Worm (Caenorhabditis elegans) whole organism, L4 larva: ENCODE data around the gene sre-2.
A peak's percentile ranks its signal among the peaks of the same experiment; 100 is the strongest.

Experiments used
- D1046.2 ChIP-seq: fragments of 200-800 bp; sonication (Bioruptor generic); IDR thresholded peaks from 2 replicates; pipeline ENCODE4 v1.3.6; 2022; ENCODE audit warnings: missing genetic modification characterization, missing compliant biosample characterization
- F49E8.2 ChIP-seq: sonication (generic microtip); optimal IDR thresholded peaks from 2 replicates; lab custom pipeline; 2016; ENCODE audit warnings: missing compliant biosample characterization, mild to moderate bottlenecking, missing genetic modification characterization, borderline replicate concordance
- R02D3.7 ChIP-seq: fragments of 150-350 bp; sonication (generic microtip); optimal IDR thresholded peaks from 3 replicates; lab custom pipeline; 2014; ENCODE audit warnings: missing biosample characterization, missing genetic modification characterization
- T20F7.1 ChIP-seq: fragments of 200-800 bp; sonication (Bioruptor generic); optimal IDR thresholded peaks from 2 replicates; lab custom pipeline; 2018; ENCODE audit warnings: mild to moderate bottlenecking, missing genetic modification characterization, missing compliant biosample characterization
- Y48G9A.11 ChIP-seq: fragments of 200-800 bp; sonication (Bioruptor generic); IDR thresholded peaks from 2 replicates; pipeline ENCODE4 v1.3.6; 2022; ENCODE audit warnings: missing genetic modification reagents, missing genetic modification characterization, missing compliant biosample characterization
- Y75B8A.6 ChIP-seq: fragments of 200-800 bp; sonication (Bioruptor generic); IDR thresholded peaks from 2 replicates; pipeline ENCODE4 v1.3.6; 2022; ENCODE audit warnings: missing genetic modification reagents, missing genetic modification characterization, missing compliant biosample characterization
- aha-1 ChIP-seq: fragments of 150-350 bp; peaks from one replicate; lab custom pipeline; 2014; ENCODE audit warnings: missing biosample characterization, missing genetic modification characterization
- attf-4 ChIP-seq: sonication (generic microtip); optimal IDR thresholded peaks from 3 replicates; lab custom pipeline; 2017; ENCODE audit warnings: missing biosample characterization, missing genetic modification characterization
- ceh-20 ChIP-seq: fragments of 200-800 bp; sonication (Bioruptor generic); IDR thresholded peaks from 2 replicates; pipeline ENCODE4 v1.3.6; 2022; ENCODE audit warnings: missing genetic modification reagents, missing genetic modification characterization, missing compliant biosample characterization
- ceh-28 ChIP-seq: fragments of 150-350 bp; optimal IDR thresholded peaks from 2 replicates; lab custom pipeline; 2014; ENCODE audit warnings: missing biosample characterization, missing genetic modification reagents, missing genetic modification characterization
- ces-1 ChIP-seq: fragments of 150-350 bp; sonication (generic microtip); optimal IDR thresholded peaks from 4 replicates; lab custom pipeline; 2014; ENCODE audit warnings: missing biosample characterization, missing genetic modification reagents, missing genetic modification characterization
- cey-2 ChIP-seq: sonication (generic microtip); optimal IDR thresholded peaks from 3 replicates; lab custom pipeline; 2017; ENCODE audit warnings: missing genetic modification characterization, mild to moderate bottlenecking, missing compliant biosample characterization, antibody characterized with exemption, borderline replicate concordance; ENCODE audit not compliant: insufficient read depth
- ctbp-1 ChIP-seq: fragments of 200-800 bp; sonication (Bioruptor generic); IDR thresholded peaks from 2 replicates; pipeline ENCODE4 v1.3.6; 2022; ENCODE audit warnings: missing genetic modification reagents, missing genetic modification characterization, missing compliant biosample characterization
- daf-19 ChIP-seq: fragments of 200-800 bp; sonication (Bioruptor generic); conservative IDR thresholded peaks from 2 replicates; pipeline ENCODE4 v1.3.6; 2022; ENCODE audit warnings: missing genetic modification characterization, missing compliant biosample characterization
- daf-8 ChIP-seq: fragments of 200-800 bp; sonication (Bioruptor generic); IDR thresholded peaks from 2 replicates; pipeline ENCODE4 v1.3.6; 2022; ENCODE audit warnings: missing genetic modification characterization, missing compliant biosample characterization
- dmd-6 ChIP-seq: fragments of 200-800 bp; sonication (Bioruptor generic); IDR thresholded peaks from 2 replicates; pipeline ENCODE4 v1.3.6; 2022; ENCODE audit warnings: missing genetic modification reagents, missing genetic modification characterization, missing compliant biosample characterization
- dmd-9 ChIP-seq: fragments of 200-800 bp; sonication (Bioruptor generic); IDR thresholded peaks from 2 replicates; pipeline ENCODE4 v1.3.6; 2022; ENCODE audit warnings: missing genetic modification reagents, missing genetic modification characterization, missing compliant biosample characterization
- dve-1 ChIP-seq: sonication (generic microtip); optimal IDR thresholded peaks from 2 replicates; lab custom pipeline; 2017; ENCODE audit warnings: antibody characterized with exemption, mild to moderate bottlenecking, missing genetic modification characterization, missing compliant biosample characterization; ENCODE audit not compliant: insufficient read depth
- egl-43 ChIP-seq: fragments of 200-800 bp; sonication (Bioruptor generic); IDR thresholded peaks from 2 replicates; pipeline ENCODE4 v1.3.6; 2022; ENCODE audit warnings: missing genetic modification reagents, missing genetic modification characterization, missing compliant biosample characterization
- fos-1 ChIP-seq: fragments of 150-350 bp; optimal IDR thresholded peaks from 2 replicates; lab custom pipeline; 2014; ENCODE audit warnings: missing biosample characterization, missing genetic modification characterization
- hif-1 ChIP-seq, 2 experiments: sonication (generic microtip); optimal IDR thresholded peaks; 2 replicates each; lab custom pipeline; 2016 to 2017; ENCODE audit warnings: missing compliant biosample characterization in 2 of 2, missing genetic modification characterization in 2 of 2, missing genetic modification reagents in 2 of 2, missing genotype in 2 of 2, mild to moderate bottlenecking in 1 of 2
- hlh-30 ChIP-seq: sonication (generic microtip); optimal IDR thresholded peaks from 2 replicates; lab custom pipeline; 2017; ENCODE audit warnings: antibody characterized with exemption, mild to moderate bottlenecking, missing genetic modification characterization, missing compliant biosample characterization; ENCODE audit not compliant: insufficient read depth
- hmg-1.1 ChIP-seq: fragments of 200-800 bp; sonication (Bioruptor generic); IDR thresholded peaks from 2 replicates; pipeline ENCODE4 v1.3.6; 2022; ENCODE audit warnings: missing genetic modification reagents, missing genetic modification characterization, missing compliant biosample characterization
- lim-7 ChIP-seq: fragments of 200-800 bp; sonication (Bioruptor generic); IDR thresholded peaks from 2 replicates; pipeline ENCODE4 v1.3.6; 2022; ENCODE audit warnings: missing genetic modification characterization, missing compliant biosample characterization
- lin-1 ChIP-seq: fragments of 200-800 bp; sonication (Bioruptor generic); IDR thresholded peaks from 2 replicates; pipeline ENCODE4 v1.3.6; 2022; ENCODE audit warnings: missing genetic modification reagents, missing genetic modification characterization, missing compliant biosample characterization
- lin-38 ChIP-seq: fragments of 200-800 bp; sonication (Bioruptor generic); IDR thresholded peaks from 2 replicates; pipeline ENCODE4 v1.3.6; 2022; ENCODE audit warnings: missing genetic modification reagents, missing genetic modification characterization, missing compliant biosample characterization
- lin-39 ChIP-seq: fragments of 150-350 bp; optimal IDR thresholded peaks from 2 replicates; lab custom pipeline; 2014; ENCODE audit warnings: missing biosample characterization, missing genetic modification reagents, missing genetic modification characterization
- lsy-2 ChIP-seq, 2 experiments: fragments of 150-350 bp in 1 of 2; sonication (generic microtip) in 1 of 2; optimal IDR thresholded peaks; 2 replicates each; lab custom pipeline; 2014 to 2017; ENCODE audit warnings: missing biosample characterization in 2 of 2, missing genetic modification characterization in 2 of 2
- mdl-1 ChIP-seq, 2 experiments: fragments of 150-350 bp in 1 of 2; sonication (generic microtip) in 1 of 2; optimal IDR thresholded peaks; 2 replicates each; lab custom pipeline; 2014 to 2017; ENCODE audit warnings: missing biosample characterization in 2 of 2, missing genetic modification characterization in 2 of 2
- mep-1 ChIP-seq: fragments of 150-350 bp; sonication (generic microtip); optimal IDR thresholded peaks from 3 replicates; lab custom pipeline; 2014; ENCODE audit warnings: missing biosample characterization, missing genetic modification characterization
- mes-2 ChIP-seq: sonication (generic microtip); optimal IDR thresholded peaks from 2 replicates; lab custom pipeline; 2016; ENCODE audit warnings: missing genotype, mild to moderate bottlenecking, missing genetic modification characterization, missing compliant biosample characterization; ENCODE audit not compliant: poor library complexity, severe bottlenecking
- mxl-3 ChIP-seq: fragments of 200-800 bp; sonication (Bioruptor generic); optimal IDR thresholded peaks from 2 replicates; lab custom pipeline; 2018; ENCODE audit warnings: mild to moderate bottlenecking, missing genetic modification characterization, missing compliant biosample characterization
- nhr-28 ChIP-seq: fragments of 150-350 bp; optimal IDR thresholded peaks from 2 replicates; lab custom pipeline; 2014; ENCODE audit warnings: missing biosample characterization, missing genetic modification characterization
- nhr-41 ChIP-seq: fragments of 200-800 bp; sonication (Bioruptor generic); IDR thresholded peaks from 2 replicates; pipeline ENCODE4 v1.3.6; 2022; ENCODE audit warnings: missing genetic modification reagents, missing genetic modification characterization, missing compliant biosample characterization
- nhr-42 ChIP-seq: fragments of 200-800 bp; sonication (Bioruptor generic); IDR thresholded peaks from 2 replicates; pipeline ENCODE4 v1.3.6; 2022; ENCODE audit warnings: missing genetic modification characterization, missing compliant biosample characterization
- nhr-6 ChIP-seq: fragments of 150-350 bp; optimal IDR thresholded peaks from 2 replicates; lab custom pipeline; 2014; ENCODE audit warnings: missing biosample characterization, missing genetic modification characterization
- pha-4 ChIP-seq, 2 experiments: fragments of 150-350 bp in 1 of 2; fragments of 200-800 bp in 1 of 2; sonication (Bioruptor generic) in 1 of 2; IDR thresholded peaks in 1 of 2; optimal IDR thresholded peaks in 1 of 2; 2 replicates each; pipeline versions ENCODE4 v1.3.6 to Lab custom; 2014 to 2022; ENCODE audit warnings: missing genetic modification characterization in 2 of 2, missing genetic modification reagents in 2 of 2, missing biosample characterization in 1 of 2, missing compliant biosample characterization in 1 of 2
- pqm-1 ChIP-seq: sonication (generic microtip); optimal IDR thresholded peaks from 2 replicates; lab custom pipeline; 2017; ENCODE audit warnings: missing biosample characterization, missing genetic modification characterization
- rbr-2 ChIP-seq: sonication (generic microtip); optimal IDR thresholded peaks from 2 replicates; lab custom pipeline; 2016; ENCODE audit warnings: missing genotype, missing genetic modification characterization, missing compliant biosample characterization
- saeg-2 ChIP-seq: fragments of 200-800 bp; sonication (Bioruptor generic); IDR thresholded peaks from 2 replicates; pipeline ENCODE4 v1.3.6; 2022; ENCODE audit warnings: missing genetic modification reagents, missing genetic modification characterization, missing compliant biosample characterization
- set-16 ChIP-seq: fragments of 200-800 bp; sonication (Bioruptor generic); IDR thresholded peaks from 2 replicates; pipeline ENCODE4 v1.3.6; 2022; ENCODE audit warnings: missing genetic modification reagents, missing genetic modification characterization, missing compliant biosample characterization
- skn-1 ChIP-seq: fragments of 150-350 bp; optimal IDR thresholded peaks from 2 replicates; lab custom pipeline; 2014; ENCODE audit warnings: missing biosample characterization, missing genetic modification characterization
- snpc-1.2 ChIP-seq: fragments of 200-800 bp; sonication (Bioruptor generic); IDR thresholded peaks from 2 replicates; pipeline ENCODE4 v1.3.6; 2022; ENCODE audit warnings: missing genetic modification reagents, missing genetic modification characterization, missing compliant biosample characterization
- snpc-4 ChIP-seq: fragments of 150-350 bp; optimal IDR thresholded peaks from 2 replicates; lab custom pipeline; 2014; ENCODE audit warnings: missing biosample characterization, missing genetic modification characterization
- unc-130 ChIP-seq: sonication (generic microtip); optimal IDR thresholded peaks from 2 replicates; lab custom pipeline; 2016; ENCODE audit warnings: missing genetic modification reagents, missing genetic modification characterization, missing compliant biosample characterization
- unc-39 ChIP-seq: sonication (generic microtip); optimal IDR thresholded peaks from 2 replicates; lab custom pipeline; 2017; ENCODE audit warnings: missing biosample characterization, missing genetic modification characterization
- vab-7 ChIP-seq: fragments of 200-800 bp; sonication (Bioruptor generic); IDR thresholded peaks from 2 replicates; pipeline ENCODE4 v1.3.6; 2022; ENCODE audit warnings: missing genetic modification reagents, missing genetic modification characterization, missing compliant biosample characterization
- zip-11 ChIP-seq: fragments of 200-800 bp; sonication (Bioruptor generic); IDR thresholded peaks from 2 replicates; pipeline ENCODE4 v1.3.6; 2022; ENCODE audit warnings: missing genetic modification characterization, missing compliant biosample characterization
- ztf-11 ChIP-seq: fragments of 150-350 bp; optimal IDR thresholded peaks from 2 replicates; lab custom pipeline; 2014; ENCODE audit warnings: missing biosample characterization, missing genetic modification characterization

Gene sre-2

ce11 chrII:8126132-8126531 lies 24.2 kb upstream of the sre-2 start (continued):
- peak in 1 of 2 experiments; percentile 55 for TF ChIP-seq hif-1 (tag; optimal IDR thresholded peaks at IDR 0.05; lab: Kevin White, UChicago)
- TF ChIP-seq aha-1: peak; percentile 82
- TF ChIP-seq lsy-2 (tag; optimal IDR thresholded peaks at IDR 0.05; lab: Kevin White, UChicago): peak; percentile 59 to 75
- no peak for TF ChIP-seq Y48G9A.11 (GFP tag; lab: Robert Waterston, UW)
- no peak for TF ChIP-seq cey-2
- no peak for TF ChIP-seq nhr-41 (GFP tag; lab: Robert Waterston, UW)
- no peak for TF ChIP-seq daf-8 (GFP tag; lab: Robert Waterston, UW)
- TF ChIP-seq egl-43 (GFP tag; lab: Robert Waterston, UW): peak; percentile 60
- no peak for TF ChIP-seq D1046.2 (GFP tag; lab: Robert Waterston, UW)
- 0 out of 2 replicates have a peak, but pooled peaks have one; percentile 42 for TF ChIP-seq pha-4 (GFP tag; IDR thresholded peaks at IDR 0.05; lab: Robert Waterston, UW)
- no peak for TF ChIP-seq pha-4 (tag; optimal IDR thresholded peaks at IDR 0.05; lab: Kevin White, UChicago)
- no peak for TF ChIP-seq F49E8.2 (tag; lab: Kevin White, UChicago)
- no peak for TF ChIP-seq zip-11 (GFP tag; lab: Robert Waterston, UW)
- TF ChIP-seq ctbp-1: peak; percentile 70
- TF ChIP-seq hlh-30 (tag; lab: Kevin White, UChicago): peak; percentile 59
- TF ChIP-seq set-16: no peak
- TF ChIP-seq nhr-6 (tag; lab: Kevin White, UChicago): peak; percentile 9
- 0 out of 2 replicates have a peak, but pooled peaks have one; percentile 29 for TF ChIP-seq ceh-20 (GFP tag; lab: Robert Waterston, UW)
- no peak for TF ChIP-seq snpc-1.2 (GFP tag; lab: Robert Waterston, UW)
- TF ChIP-seq Y75B8A.6 (GFP tag; lab: Robert Waterston, UW): no peak
- peak; percentile 32 for TF ChIP-seq ceh-28 (tag; lab: Kevin White, UChicago)
- TF ChIP-seq daf-19 (GFP tag; lab: Robert Waterston, UW): no peak
- TF ChIP-seq mdl-1 (tag; optimal IDR thresholded peaks at IDR 0.05; lab: Kevin White, UChicago): peak; percentile 22 to 77
- TF ChIP-seq attf-4: no peak
- no peak for TF ChIP-seq R02D3.7 (tag; lab: Kevin White, UChicago)
- TF ChIP-seq pqm-1 (tag; lab: Kevin White, UChicago): no peak
- TF ChIP-seq mep-1 (tag; lab: Kevin White, UChicago): peak; percentile 64
- no peak for TF ChIP-seq skn-1 (tag; lab: Kevin White, UChicago)
- TF ChIP-seq ces-1 (GFP tag; lab: Kevin White, UChicago): no peak
- TF ChIP-seq dmd-6 (GFP tag; lab: Robert Waterston, UW): peak; percentile 59; the same call in 1 of the 2 replicates
- TF ChIP-seq lin-39 (tag; lab: Kevin White, UChicago): no peak
- TF ChIP-seq hmg-1.1 (GFP tag; lab: Robert Waterston, UW): peak; percentile 76
- TF ChIP-seq lin-38 (GFP tag; lab: Robert Waterston, UW): peak; percentile 54
- no peak for TF ChIP-seq lin-1 (GFP tag; lab: Robert Waterston, UW)
- TF ChIP-seq saeg-2: no peak
- no peak for TF ChIP-seq fos-1 (tag; lab: Kevin White, UChicago)
- no peak for TF ChIP-seq nhr-42 (GFP tag; lab: Robert Waterston, UW)
- no peak for TF ChIP-seq ztf-11 (tag; lab: Kevin White, UChicago)
- peak; percentile 58 for TF ChIP-seq nhr-28 (tag; lab: Kevin White, UChicago)
- no peak for TF ChIP-seq T20F7.1 (GFP tag; lab: Kevin White, UChicago)
- TF ChIP-seq lim-7 (GFP tag; lab: Robert Waterston, UW): no peak
- peak; percentile 64 for TF ChIP-seq mxl-3
- no peak for TF ChIP-seq snpc-4
- TF ChIP-seq dve-1 (tag; lab: Kevin White, UChicago): peak; percentile 47
- TF ChIP-seq dmd-9 (GFP tag; lab: Robert Waterston, UW): no peak
- peak; percentile 41; the same call in 1 of the 2 replicates for TF ChIP-seq vab-7 (GFP tag; lab: Robert Waterston, UW)
- TF ChIP-seq unc-39 (tag; lab: Kevin White, UChicago): no peak
- TF ChIP-seq unc-130: no peak
- peak; percentile 60 for TF ChIP-seq mes-2 (tag; lab: Kevin White, UChicago)
- peak; percentile 60 for TF ChIP-seq rbr-2 (tag; lab: Kevin White, UChicago)
